Worm (Caenorhabditis elegans): Measurements from ENCODE around the gene apa-2.

The apa-2 gene

DNA sequence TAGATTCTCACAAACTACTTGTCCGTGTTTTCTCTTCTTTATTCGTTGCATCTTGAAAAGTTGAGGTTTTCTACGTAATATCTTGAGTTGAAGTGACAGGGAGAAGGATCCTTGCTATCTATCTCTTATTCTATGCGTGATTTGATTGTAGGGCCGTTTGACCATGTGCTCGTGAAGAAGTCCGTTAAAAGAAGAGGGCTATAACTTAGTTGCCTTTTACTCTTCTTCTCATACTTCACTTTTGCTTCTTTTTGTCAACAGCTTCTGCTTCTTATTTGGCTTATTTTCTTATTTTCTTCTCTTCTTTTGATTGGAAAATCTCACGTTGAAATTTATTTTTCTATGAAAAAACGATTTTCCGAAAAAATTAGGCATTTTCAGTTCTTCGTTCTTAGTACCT, 35.3 kb downstream of the apa-2 start:
- TF ChIP-seq Y55F3AM.14 (GFP tag; optimal IDR thresholded peaks at IDR 0.05) (no peak), egl-27 (tag; optimal IDR thresholded peaks at IDR 0.05) (no peak), unc-62 (GFP tag; optimal IDR thresholded peaks at IDR 0.05) (no peak), lin-39 (tag; optimal IDR thresholded peaks at IDR 0.05) (no peak), unc-39 (tag; optimal IDR thresholded peaks at IDR 0.05) (no peak), skn-1 (tag; optimal IDR thresholded peaks at IDR 0.05) (no peak)

- TF ChIP-seq ceh-82 (tag; optimal IDR thresholded peaks at IDR 0.05) (no peak), lin-13 (GFP tag; optimal IDR thresholded peaks at IDR 0.05) (no peak)
Measured at ce11 chrX:9387041-9387440, 48.6 kb downstream of the apa-2 start, which contains the start of gene C23F12.4. Gene C23F12.4, plus strand, starts transcription at chrX:9387341.

DNA sequence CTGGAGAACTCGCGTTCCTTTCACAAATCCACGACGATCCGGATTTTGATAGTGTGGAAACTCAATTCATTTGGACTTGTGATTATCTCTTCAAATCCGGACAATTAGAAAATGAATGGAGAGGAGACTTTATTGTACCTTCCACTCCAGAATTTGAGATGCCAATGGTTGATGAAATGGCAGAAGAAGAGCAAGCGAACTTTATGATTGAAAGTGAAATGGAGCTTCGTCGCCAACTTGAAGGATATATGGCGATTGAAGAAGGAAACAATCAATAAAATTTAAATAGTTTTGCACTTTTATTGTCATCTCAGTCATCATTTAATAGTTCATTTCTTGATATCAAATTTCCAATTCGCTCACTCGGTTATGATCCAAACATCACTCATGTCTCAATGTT, 50.2 kb downstream of the apa-2 start:
- TF ChIP-seq mbf-1 (tag; optimal IDR thresholded peaks at IDR 0.05), result no peak

DNA sequence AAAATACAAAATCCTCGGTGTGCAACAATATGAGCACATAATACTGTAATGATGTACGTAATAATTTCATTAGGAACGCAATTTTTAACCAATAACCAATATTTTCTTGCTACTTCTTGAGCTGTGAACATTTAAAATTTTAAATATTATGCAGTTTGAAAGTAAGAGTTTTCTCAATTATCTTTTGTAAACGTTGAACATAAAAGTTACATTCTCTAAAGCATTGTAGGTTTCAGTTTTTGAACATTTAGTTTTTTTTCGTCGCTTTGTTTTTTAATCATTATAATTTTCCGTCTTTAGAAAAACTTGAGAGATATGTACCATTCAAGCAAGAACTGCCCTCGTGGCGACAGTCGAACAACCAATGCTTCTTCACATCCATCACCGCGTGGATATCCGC, 52.9 kb downstream of the apa-2 start, which contains the start of gene C23F12.3:
Gene C23F12.3 (plus strand): TSS at position 301 of the 400 bp plus-strand sequence.
- no peak for TF ChIP-seq fos-1 (tag; optimal IDR thresholded peaks at IDR 0.05)
- no peak for TF ChIP-seq skn-1 (tag; optimal IDR thresholded peaks at IDR 0.05)
- no peak for TF ChIP-seq aly-2 (tag; optimal IDR thresholded peaks at IDR 0.05)
- no peak for TF ChIP-seq ztf-1 (GFP tag; conservative IDR thresholded peaks at IDR 0.05)
- no peak for TF ChIP-seq nhr-12 (tag; optimal IDR thresholded peaks at IDR 0.05)
- TF ChIP-seq mbf-1 (tag; optimal IDR thresholded peaks at IDR 0.05), result no peak
- no peak for TF ChIP-seq zag-1 (tag; optimal IDR thresholded peaks at IDR 0.05)
- TF ChIP-seq ztf-4 (tag; optimal IDR thresholded peaks at IDR 0.05), result no peak
- TF ChIP-seq nhr-25 (tag; optimal IDR thresholded peaks at IDR 0.05), result no peak
- TF ChIP-seq F13H6.1 (tag; optimal IDR thresholded peaks at IDR 0.05), result no peak
- TF ChIP-seq sma-3 (GFP tag; optimal IDR thresholded peaks at IDR 0.05), result no peak
- no peak for TF ChIP-seq unc-55 (GFP tag; optimal IDR thresholded peaks at IDR 0.05)
- no peak for TF ChIP-seq sem-4 (tag; optimal IDR thresholded peaks at IDR 0.05)
- no peak for TF ChIP-seq nhr-23 (tag; optimal IDR thresholded peaks at IDR 0.05)
- TF ChIP-seq nhr-11 (tag; optimal IDR thresholded peaks at IDR 0.05), result no peak
- no peak for TF ChIP-seq unc-39 (tag; optimal IDR thresholded peaks at IDR 0.05)
- no peak for TF ChIP-seq alr-1 (tag; optimal IDR thresholded peaks at IDR 0.05)
- TF ChIP-seq R02D3.7 (tag; optimal IDR thresholded peaks at IDR 0.05), result no peak
